Fruit fly (Drosophila melanogaster) whole organism, prepupa: Measurements from ENCODE around the gene Arl2.

Experiments used
- CG8319 ChIP-seq: fragments of 200-800 bp; sonication (Bioruptor generic); optimal IDR thresholded peaks from 3 replicates; lab custom pipeline; 2016; ENCODE audit warnings: missing biosample characterization, missing genetic modification characterization
- Eip78C ChIP-seq: fragments of 200-800 bp; sonication (Bioruptor generic); peaks from one replicate; lab custom pipeline; 2016; ENCODE audit warnings: missing biosample characterization, missing genetic modification characterization
- Hr39 ChIP-seq: fragments of 200-800 bp; sonication (Bioruptor generic); optimal IDR thresholded peaks from 2 replicates; lab custom pipeline; 2016; ENCODE audit warnings: missing biosample characterization, missing genetic modification characterization
- Hr4 ChIP-seq: fragments of 200-800 bp; sonication (Bioruptor generic); optimal IDR thresholded peaks from 3 replicates; lab custom pipeline; 2016; ENCODE audit warnings: missing biosample characterization, missing genetic modification characterization
- Lpt ChIP-seq: fragments of 200-800 bp; sonication (Bioruptor generic); optimal IDR thresholded peaks from 3 replicates; lab custom pipeline; 2016; ENCODE audit warnings: missing biosample characterization, missing genetic modification characterization
- OdsH ChIP-seq: fragments of 200-800 bp; sonication (Bioruptor generic); optimal IDR thresholded peaks from 3 replicates; lab custom pipeline; 2016; ENCODE audit warnings: missing biosample characterization, missing genetic modification characterization
- esn ChIP-seq: fragments of 200-800 bp; sonication (Bioruptor generic); optimal IDR thresholded peaks from 2 replicates; lab custom pipeline; 2016; ENCODE audit warnings: missing biosample characterization, mild to moderate bottlenecking, missing genetic modification characterization, moderate library complexity
- fd85E ChIP-seq: fragments of 200-800 bp; sonication (Bioruptor generic); optimal IDR thresholded peaks from 3 replicates; lab custom pipeline; 2016; ENCODE audit warnings: missing biosample characterization, missing genetic modification characterization
- fkh ChIP-seq: fragments of 200-800 bp; sonication (Bioruptor generic); optimal IDR thresholded peaks from 3 replicates; lab custom pipeline; 2017; ENCODE audit warnings: missing biosample characterization, mild to moderate bottlenecking, missing genetic modification characterization, moderate library complexity
- spab ChIP-seq: fragments of 200-800 bp; sonication (Bioruptor generic); optimal IDR thresholded peaks from 2 replicates; lab custom pipeline; 2017; ENCODE audit warnings: missing biosample characterization, mild to moderate bottlenecking, missing genetic modification characterization, missing genetic modification reagents

- no peak for TF ChIP-seq spab (GFP tag; lab: Kevin White, UChicago)
- TF ChIP-seq esn (GFP tag; lab: Kevin White, UChicago): no peak
- no peak for TF ChIP-seq Hr39 (GFP tag; lab: Kevin White, UChicago)
- TF ChIP-seq CG8319 (GFP tag; lab: Kevin White, UChicago): no peak
- no peak for TF ChIP-seq Hr4 (GFP tag; lab: Kevin White, UChicago)
- no peak for TF ChIP-seq Lpt (GFP tag; lab: Kevin White, UChicago)
- no peak for TF ChIP-seq OdsH
- no peak for TF ChIP-seq fkh (GFP tag; lab: Kevin White, UChicago)
- TF ChIP-seq fd85E (GFP tag; lab: Kevin White, UChicago): no peak
- peak; percentile 52 for TF ChIP-seq Eip78C (GFP tag; lab: Kevin White, UChicago)
Observed at dm6 chr3R:8313038-8313437, 27.9 kb upstream of the Arl2 start, which contains the start of gene CG7483.
